Worm (Caenorhabditis elegans): ENCODE data around the gene his-62.

his-62 gene

DNA sequence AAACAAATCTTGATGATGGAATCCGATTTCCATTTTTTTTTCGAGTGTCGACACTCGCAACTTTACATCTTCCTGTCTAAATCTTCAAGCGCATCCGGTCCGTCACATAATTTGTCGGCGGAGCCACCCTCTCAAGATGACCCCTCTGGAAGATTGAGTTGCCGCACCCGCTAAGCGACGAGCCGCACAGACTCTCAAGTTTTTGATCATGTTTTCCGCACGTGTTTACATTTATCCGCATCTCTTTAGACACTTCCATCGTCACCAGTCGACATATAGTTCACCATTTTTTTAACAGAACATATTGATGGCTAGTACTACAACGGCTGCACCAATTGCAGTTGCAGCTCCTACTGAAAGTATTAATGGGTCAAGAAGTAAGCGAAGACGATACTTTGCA, 5.1 kb downstream of the his-62 start, which contains the start of gene F55G1.1:
TSS of gene F55G1.1 (plus strand) at position 301 of the 400 bp plus-strand sequence.
- no peak for TF ChIP-seq sptf-1 (tag; optimal IDR thresholded peaks at IDR 0.05)
- TF ChIP-seq nhr-28 (tag; optimal IDR thresholded peaks at IDR 0.05), result no peak
- no peak for TF ChIP-seq mab-5 (tag; optimal IDR thresholded peaks at IDR 0.05)
- TF ChIP-seq nhr-76 (tag; optimal IDR thresholded peaks at IDR 0.05), result no peak
- no peak for TF ChIP-seq lsy-2 (tag; optimal IDR thresholded peaks at IDR 0.05)
- no peak for TF ChIP-seq hlh-1 (tag; optimal IDR thresholded peaks at IDR 0.05)
- no peak for TF ChIP-seq nhr-12 (tag; optimal IDR thresholded peaks at IDR 0.05)
- TF ChIP-seq unc-39 (tag; optimal IDR thresholded peaks at IDR 0.05), result no peak
- TF ChIP-seq unc-62 (GFP tag; optimal IDR thresholded peaks at IDR 0.05), result no peak
- TF ChIP-seq zip-8 (tag; optimal IDR thresholded peaks at IDR 0.05), result no peak
- no peak for TF ChIP-seq nhr-2 (tag; optimal IDR thresholded peaks at IDR 0.05)
- TF ChIP-seq snpc-4 (tag; optimal IDR thresholded peaks at IDR 0.05), result no peak
- no peak for TF ChIP-seq elt-3 (tag; optimal IDR thresholded peaks at IDR 0.05)
- no peak for TF ChIP-seq bed-3 (GFP tag; optimal IDR thresholded peaks at IDR 0.05)
- no peak for TF ChIP-seq cnd-1 (tag; optimal IDR thresholded peaks at IDR 0.05)
- TF ChIP-seq blmp-1 (tag; optimal IDR thresholded peaks at IDR 0.05), result no peak
- TF ChIP-seq sem-2 (GFP tag; optimal IDR thresholded peaks at IDR 0.05), result no peak
- no peak for TF ChIP-seq unc-120 (tag; optimal IDR thresholded peaks at IDR 0.05; ENCODE audit: poor library complexity, severe bottlenecking)
- TF ChIP-seq ztf-11 (tag; optimal IDR thresholded peaks at IDR 0.05), result no peak

DNA sequence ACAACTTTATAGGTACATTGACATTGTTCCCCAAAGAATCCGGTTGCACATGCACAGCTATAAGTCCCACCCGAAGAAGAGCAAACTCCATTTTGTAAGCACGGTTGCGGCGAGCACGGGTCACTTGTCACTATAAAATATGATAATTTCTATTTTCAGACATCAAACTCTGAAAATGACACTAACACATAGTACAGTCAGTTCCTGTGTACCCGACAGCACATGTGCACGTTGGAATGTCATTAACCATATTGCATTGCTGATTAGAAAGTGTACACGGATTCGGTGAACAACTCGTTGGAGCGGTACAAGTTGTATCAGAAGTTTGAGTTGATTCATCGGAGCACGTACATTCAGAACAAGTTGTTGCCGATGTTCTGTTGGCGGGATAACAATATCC, 10.9 kb downstream of the his-62 start:
- TF ChIP-seq M03D4.4 (tag; optimal IDR thresholded peaks at IDR 0.05), result no peak
- TF ChIP-seq sptf-1 (tag; optimal IDR thresholded peaks at IDR 0.05), result no peak
- TF ChIP-seq bed-3 (GFP tag; optimal IDR thresholded peaks at IDR 0.05), result no peak
- TF ChIP-seq elt-3 (tag; optimal IDR thresholded peaks at IDR 0.05), result no peak
- TF ChIP-seq flh-1 (GFP tag; optimal IDR thresholded peaks at IDR 0.05), result no peak
- no peak for TF ChIP-seq elt-1 (tag; optimal IDR thresholded peaks at IDR 0.05; ENCODE audit: borderline replicate concordance, insufficient read depth)
- no peak for TF ChIP-seq unc-62 (GFP tag; optimal IDR thresholded peaks at IDR 0.05)
- no peak for TF ChIP-seq sem-2 (GFP tag; optimal IDR thresholded peaks at IDR 0.05)
- TF ChIP-seq nhr-2 (tag; optimal IDR thresholded peaks at IDR 0.05), result no peak
- no peak for TF ChIP-seq ham-2 (GFP tag; optimal IDR thresholded peaks at IDR 0.05)
- TF ChIP-seq tbx-8 (GFP tag; optimal IDR thresholded peaks at IDR 0.05), result no peak
- TF ChIP-seq ceh-43 (GFP tag; optimal IDR thresholded peaks at IDR 0.05), result no peak
- no peak for TF ChIP-seq mab-5 (tag; optimal IDR thresholded peaks at IDR 0.05)
- no peak for TF ChIP-seq mls-2 (tag; optimal IDR thresholded peaks at IDR 0.05)
- no peak for TF ChIP-seq hlh-1 (tag; optimal IDR thresholded peaks at IDR 0.05)
- no peak for TF ChIP-seq ces-1 (GFP tag; optimal IDR thresholded peaks at IDR 0.05)
- no peak for TF ChIP-seq nhr-28 (tag; optimal IDR thresholded peaks at IDR 0.05)
- TF ChIP-seq unc-39 (tag; optimal IDR thresholded peaks at IDR 0.05), result no peak
- no peak for TF ChIP-seq blmp-1 (tag; optimal IDR thresholded peaks at IDR 0.05)

DNA sequence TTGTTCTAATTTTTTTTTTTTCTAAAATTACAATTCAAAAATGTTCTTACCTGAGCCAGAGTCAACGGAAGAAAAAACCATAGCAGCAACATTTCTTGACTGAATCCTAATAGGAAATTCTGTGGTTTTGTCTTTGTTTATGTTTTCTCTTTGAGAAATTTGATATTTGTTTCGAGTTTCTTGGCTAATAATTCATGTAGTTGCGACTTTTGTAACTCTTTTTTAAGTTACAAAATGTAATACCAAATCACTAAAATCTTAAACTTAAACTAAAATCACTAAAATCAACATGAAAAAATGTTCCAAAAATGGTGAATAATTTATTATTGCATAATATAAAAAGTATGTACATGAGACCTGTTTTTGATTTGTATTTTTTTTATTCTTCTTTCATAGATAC, 11.4 kb downstream of the his-62 start, which contains the start of gene egas-4:
TSS of gene egas-4 (minus strand) at position 101 of the 400 bp plus-strand sequence.
- TF ChIP-seq nhr-12 (tag; optimal IDR thresholded peaks at IDR 0.05) (no peak), mep-1 (tag; optimal IDR thresholded peaks at IDR 0.05) (no peak), nhr-76 (tag; optimal IDR thresholded peaks at IDR 0.05) (no peak), sem-2 (GFP tag; optimal IDR thresholded peaks at IDR 0.05) (no peak), mab-5 (tag; optimal IDR thresholded peaks at IDR 0.05) (no peak), mls-2 (tag; optimal IDR thresholded peaks at IDR 0.05) (no peak), unc-120 (tag; optimal IDR thresholded peaks at IDR 0.05; ENCODE audit: poor library complexity, severe bottlenecking) (no peak), ceh-83 (GFP tag; optimal IDR thresholded peaks at IDR 0.05) (no peak), cnd-1 (tag; optimal IDR thresholded peaks at IDR 0.05) (no peak), flh-1 (GFP tag; optimal IDR thresholded peaks at IDR 0.05) (no peak), tbx-8 (GFP tag; optimal IDR thresholded peaks at IDR 0.05) (no peak)

DNA sequence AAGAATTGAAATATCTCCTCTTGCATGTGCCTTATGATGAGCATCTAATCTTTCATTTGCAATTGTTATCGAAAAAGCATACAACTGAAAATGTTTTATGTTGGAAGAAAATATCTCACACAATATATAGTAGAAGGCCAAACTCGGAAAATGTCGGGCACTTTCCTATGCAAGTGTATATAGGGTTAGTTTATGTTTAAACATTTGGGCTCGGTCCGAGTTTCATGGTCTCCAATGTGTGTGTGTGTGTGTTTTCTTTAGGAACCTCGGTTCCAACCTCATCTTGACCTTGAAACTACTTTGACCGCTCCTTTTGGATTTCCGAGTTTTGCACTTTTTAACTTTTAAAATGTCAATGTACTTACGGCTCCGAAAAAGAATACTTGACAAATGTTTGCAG, 13.0 kb downstream of the his-62 start:
- no peak for TF ChIP-seq ceh-83 (GFP tag; optimal IDR thresholded peaks at IDR 0.05)
- TF ChIP-seq tbx-8 (GFP tag; optimal IDR thresholded peaks at IDR 0.05), result no peak
- TF ChIP-seq nhr-28 (tag; optimal IDR thresholded peaks at IDR 0.05), result no peak
- TF ChIP-seq drap-1 (GFP tag; optimal IDR thresholded peaks at IDR 0.05), result no peak
- no peak for TF ChIP-seq lsy-2 (tag; optimal IDR thresholded peaks at IDR 0.05)
- no peak for TF ChIP-seq elt-1 (tag; optimal IDR thresholded peaks at IDR 0.05; ENCODE audit: borderline replicate concordance, insufficient read depth)
- no peak for TF ChIP-seq ham-2 (GFP tag; optimal IDR thresholded peaks at IDR 0.05)
- no peak for TF ChIP-seq lin-32 (GFP tag; optimal IDR thresholded peaks at IDR 0.05)
- TF ChIP-seq mep-1 (tag; optimal IDR thresholded peaks at IDR 0.05), result no peak
- TF ChIP-seq nhr-12 (tag; optimal IDR thresholded peaks at IDR 0.05), result no peak
- TF ChIP-seq mls-2 (tag; optimal IDR thresholded peaks at IDR 0.05), result no peak
- TF ChIP-seq ztf-11 (tag; optimal IDR thresholded peaks at IDR 0.05), result no peak
- TF ChIP-seq snpc-4 (tag; optimal IDR thresholded peaks at IDR 0.05), result no peak
- TF ChIP-seq mab-5 (tag; optimal IDR thresholded peaks at IDR 0.05), result no peak
- no peak for TF ChIP-seq sem-2 (GFP tag; optimal IDR thresholded peaks at IDR 0.05)
- TF ChIP-seq ces-1 (GFP tag; optimal IDR thresholded peaks at IDR 0.05), result no peak

All from whole organism, mixed stage, embryonic.